Fruit fly (Drosophila melanogaster) whole organism, wandering third instar larva: Measurements from ENCODE around the gene mge.

Experiments used
- Abd-B ChIP-seq: fragments of >200 bp; optimal IDR thresholded peaks from 2 replicates; lab custom pipeline; 2017; ENCODE audit warnings: missing biosample characterization, missing genetic modification characterization
- CG32264 ChIP-seq: fragments of 200-800 bp; sonication (Bioruptor generic); optimal IDR thresholded peaks from 2 replicates; lab custom pipeline; 2016; ENCODE audit warnings: missing biosample characterization, missing genetic modification characterization

dm6 chr3L:3923631-3924274 lies 14.0 kb upstream of the mge start:
- TF ChIP-seq CG32264 (GFP tag; lab: Kevin White, UChicago), result no peak
- no peak for TF ChIP-seq Abd-B (GFP tag; lab: Kevin White, UChicago)
